Fruit fly (Drosophila melanogaster) whole organism, wandering third instar larva: ENCODE results near the gene PGAP1.

Source experiments
- Abd-B ChIP-seq: fragments of >200 bp; optimal IDR thresholded peaks from 2 replicates; lab custom pipeline; 2017; ENCODE audit warnings: missing biosample characterization, missing genetic modification characterization
- CG9705 ChIP-seq: fragments of 200-800 bp; sonication (Bioruptor generic); optimal IDR thresholded peaks from 2 replicates; lab custom pipeline; 2018; ENCODE audit warnings: missing biosample characterization, mild to moderate bottlenecking, missing genetic modification characterization
- CrebA ChIP-seq: fragments of 200-800 bp; sonication (Bioruptor generic); optimal IDR thresholded peaks from 2 replicates; lab custom pipeline; 2016; ENCODE audit warnings: missing biosample characterization, mild to moderate bottlenecking, missing genetic modification characterization, borderline replicate concordance
- Dfd ChIP-seq: fragments of >200 bp; optimal IDR thresholded peaks from 2 replicates; lab custom pipeline; 2017; ENCODE audit warnings: missing biosample characterization, missing genetic modification characterization
- Dif ChIP-seq: fragments of 200-275, 200-300 bp; sonication (Bioruptor generic); optimal IDR thresholded peaks from 2 replicates; lab custom pipeline; 2018; ENCODE audit warnings: missing biosample characterization, missing genetic modification characterization; ENCODE audit not compliant: partially characterized antibody
- GATAd ChIP-seq: sonication (Bioruptor generic); optimal IDR thresholded peaks from 2 replicates; lab custom pipeline; 2016; ENCODE audit warnings: missing biosample characterization, missing genetic modification characterization
- HLH106 ChIP-seq: fragments of 200-800 bp; optimal IDR thresholded peaks from 3 replicates; lab custom pipeline; 2019; ENCODE audit warnings: missing biosample characterization, mild to moderate bottlenecking, missing genetic modification characterization, moderate library complexity
- Hnf4 ChIP-seq: fragments of 200-800 bp; sonication (Bioruptor generic); optimal IDR thresholded peaks from 2 replicates; lab custom pipeline; 2016; ENCODE audit warnings: missing biosample characterization, mild to moderate bottlenecking, missing genetic modification characterization
- Hr83 ChIP-seq: fragments of 200-300 bp; sonication (Bioruptor generic); optimal IDR thresholded peaks from 2 replicates; lab custom pipeline; 2016; ENCODE audit warnings: missing biosample characterization, mild to moderate bottlenecking, missing genetic modification characterization, moderate library complexity; ENCODE audit not compliant: poor library complexity, severe bottlenecking
- Jra ChIP-seq: sonication (Bioruptor generic); optimal IDR thresholded peaks from 2 replicates; lab custom pipeline; 2016; ENCODE audit warnings: missing biosample characterization, missing genetic modification characterization
- Mio ChIP-seq: sonication (Bioruptor generic); optimal IDR thresholded peaks from 2 replicates; lab custom pipeline; 2016; ENCODE audit warnings: missing biosample characterization, missing genetic modification characterization
- Myc ChIP-seq: fragments of >200 bp; optimal IDR thresholded peaks from 2 replicates; lab custom pipeline; 2017
- N ChIP-seq: fragments of >200 bp; optimal IDR thresholded peaks from 2 replicates; lab custom pipeline; 2018; ENCODE audit warnings: missing biosample characterization, missing external identifiers, missing genetic modification characterization
- OdsH ChIP-seq: fragments of 200-800 bp; sonication (Bioruptor generic); optimal IDR thresholded peaks from 2 replicates; lab custom pipeline; 2016; ENCODE audit warnings: missing biosample characterization, mild to moderate bottlenecking, missing genetic modification characterization
- Rel ChIP-seq, 2 experiments: fragments of 200-800 bp; sonication (Bioruptor generic) in 1 of 2; optimal IDR thresholded peaks; 2 replicates in 1 of 2; 3 replicates in 1 of 2; lab custom pipeline; 2016 to 2019; ENCODE audit warnings: mild to moderate bottlenecking in 2 of 2, missing biosample characterization in 2 of 2, missing genetic modification characterization in 2 of 2, moderate library complexity in 1 of 2
- Sp1 ChIP-seq: fragments of 200-800 bp; sonication (Bioruptor generic); optimal IDR thresholded peaks from 3 replicates; lab custom pipeline; 2019; ENCODE audit warnings: missing biosample characterization, mild to moderate bottlenecking, missing genetic modification characterization, moderate library complexity
- br ChIP-seq: fragments of 200-800 bp; sonication (Bioruptor generic); optimal IDR thresholded peaks from 2 replicates; lab custom pipeline; 2016; ENCODE audit warnings: missing biosample characterization, missing genetic modification characterization
- brk ChIP-seq: fragments of 200-800 bp; sonication (Bioruptor generic); optimal IDR thresholded peaks from 2 replicates; lab custom pipeline; 2016; ENCODE audit warnings: missing biosample characterization, mild to moderate bottlenecking, missing genetic modification characterization
- dl ChIP-seq, 2 experiments: fragments of 175-275, 200-275 bp in 1 of 2; fragments of 200-275 bp in 1 of 2; sonication (Bioruptor generic); optimal IDR thresholded peaks; lab custom pipeline; 2018; ENCODE audit warnings: mild to moderate bottlenecking in 2 of 2, missing biosample characterization in 2 of 2, missing genetic modification characterization in 2 of 2, moderate library complexity in 2 of 2; ENCODE audit not compliant: partially characterized antibody in 2 of 2, insufficient read depth in 1 of 2
- dmrt93B ChIP-seq: fragments of 200-800 bp; sonication (Bioruptor generic); optimal IDR thresholded peaks from 2 replicates; lab custom pipeline; 2018; ENCODE audit warnings: missing biosample characterization, mild to moderate bottlenecking, missing genetic modification characterization
- dsf ChIP-seq: sonication (Bioruptor generic); optimal IDR thresholded peaks from 2 replicates; lab custom pipeline; 2016; ENCODE audit warnings: missing biosample characterization, missing genetic modification characterization, borderline replicate concordance
- ey ChIP-seq: fragments of 200-800 bp; sonication (Bioruptor generic); optimal IDR thresholded peaks from 2 replicates; lab custom pipeline; 2016; ENCODE audit warnings: missing biosample characterization, missing genetic modification characterization
- foxo ChIP-seq, 2 experiments: fragments of 200-800 bp; sonication (Bioruptor generic); optimal IDR thresholded peaks; 2 replicates in 1 of 2; 3 replicates in 1 of 2; lab custom pipeline; 2016 to 2017; ENCODE audit warnings: missing biosample characterization in 2 of 2, missing genetic modification characterization in 2 of 2
- fru ChIP-seq: fragments of 200-800 bp; sonication (Bioruptor generic); optimal IDR thresholded peaks from 3 replicates; lab custom pipeline; 2016; ENCODE audit warnings: missing biosample characterization, mild to moderate bottlenecking, missing genetic modification characterization
- h ChIP-seq: fragments of 200-800 bp; sonication (Bioruptor generic); optimal IDR thresholded peaks from 3 replicates; lab custom pipeline; 2016; ENCODE audit warnings: missing biosample characterization, mild to moderate bottlenecking, missing genetic modification characterization
- jim ChIP-seq: fragments of 175-275, 200-325 bp; sonication (Bioruptor generic); optimal IDR thresholded peaks from 2 replicates; lab custom pipeline; 2016; ENCODE audit warnings: missing biosample characterization, mild to moderate bottlenecking, missing genetic modification characterization
- lola ChIP-seq: fragments of >200 bp; optimal IDR thresholded peaks from 2 replicates; lab custom pipeline; 2017; ENCODE audit warnings: missing biosample characterization, missing genetic modification characterization
- psq ChIP-seq: fragments of 200-800 bp; sonication (Bioruptor generic); optimal IDR thresholded peaks from 3 replicates; lab custom pipeline; 2017; ENCODE audit warnings: missing biosample characterization, mild to moderate bottlenecking, missing genetic modification characterization, moderate library complexity
- rgr ChIP-seq: fragments of 200-800 bp; sonication (Bioruptor generic); optimal IDR thresholded peaks from 3 replicates; lab custom pipeline; 2016; ENCODE audit warnings: missing biosample characterization, mild to moderate bottlenecking, missing genetic modification characterization
- sage ChIP-seq: fragments of 200-800 bp; sonication (Bioruptor generic); optimal IDR thresholded peaks from 2 replicates; lab custom pipeline; 2016; ENCODE audit warnings: missing biosample characterization, mild to moderate bottlenecking, missing genetic modification characterization
- tai ChIP-seq: sonication (Bioruptor generic); optimal IDR thresholded peaks from 2 replicates; lab custom pipeline; 2016; ENCODE audit warnings: missing biosample characterization, missing genetic modification characterization
- usp ChIP-seq: fragments of >200 bp; optimal IDR thresholded peaks from 2 replicates; lab custom pipeline; 2017; ENCODE audit warnings: missing biosample characterization, missing genetic modification characterization
- woc ChIP-seq: sonication (Bioruptor generic); optimal IDR thresholded peaks from 2 replicates; lab custom pipeline; 2016; ENCODE audit warnings: missing biosample characterization, mild to moderate bottlenecking, missing genetic modification characterization

PGAP1 gene

dm6 chrX:5672243-5673051 lies 16.8 kb downstream of the PGAP1 start, which contains the start of gene RpL35:
TSS of gene RpL35 (plus strand) at chrX:5672401.
- TF ChIP-seq tai (GFP tag; lab: Kevin White, UChicago) = no peak
- TF ChIP-seq HLH106 = peak; percentile 21
- peak; percentile 47 for TF ChIP-seq CG9705 (GFP tag; lab: Kevin White, UChicago)
- peak; percentile 15 for TF ChIP-seq dmrt93B (GFP tag; lab: Kevin White, UChicago)
- TF ChIP-seq CrebA (GFP tag; lab: Kevin White, UChicago) = no peak
- TF ChIP-seq lola (GFP tag; lab: Kevin White, UChicago) = no peak
- no peak for TF ChIP-seq brk
- TF ChIP-seq Sp1 (GFP tag; lab: Kevin White, UChicago) = peak; percentile 59
- peak; percentile 45 for TF ChIP-seq Hnf4
- peak in 1 of 2 experiments; percentile 39 for TF ChIP-seq foxo (GFP tag; optimal IDR thresholded peaks at IDR 0.05; lab: Kevin White, UChicago)
- no peak for TF ChIP-seq ey (GFP tag; lab: Kevin White, UChicago)
- TF ChIP-seq br (GFP tag; lab: Kevin White, UChicago) = peak; percentile 31
- TF ChIP-seq rgr (GFP tag; lab: Kevin White, UChicago) = peak; percentile 60
- no peak for TF ChIP-seq dsf (GFP tag; lab: Kevin White, UChicago)
- TF ChIP-seq Rel (GFP tag; optimal IDR thresholded peaks at IDR 0.05; lab: Kevin White, UChicago) = no peak
- TF ChIP-seq Rel (tag; optimal IDR thresholded peaks at IDR 0.05; lab: Kevin White, UChicago) = peak; percentile 26
- peak; percentile 12 for TF ChIP-seq psq (GFP tag; lab: Kevin White, UChicago)
- TF ChIP-seq fru = peak; percentile 47
- peak; percentile 26 for TF ChIP-seq OdsH (GFP tag; lab: Kevin White, UChicago)
- TF ChIP-seq jim (GFP tag; lab: Kevin White, UChicago) = no peak
- TF ChIP-seq h (GFP tag; lab: Kevin White, UChicago) = peak; percentile 35
- peak; percentile 42 for TF ChIP-seq Myc (lab: Kevin White, UChicago)

- no peak for TF ChIP-seq brk
- no peak for TF ChIP-seq psq (GFP tag; lab: Kevin White, UChicago)
- TF ChIP-seq GATAd (GFP tag; lab: Kevin White, UChicago) = peak; percentile 25
- no peak for TF ChIP-seq CrebA (GFP tag; lab: Kevin White, UChicago)
- TF ChIP-seq jim (GFP tag; lab: Kevin White, UChicago) = no peak
- no peak for TF ChIP-seq tai (GFP tag; lab: Kevin White, UChicago)
- no peak for TF ChIP-seq Jra (GFP tag; lab: Kevin White, UChicago)
- no peak for TF ChIP-seq Mio (GFP tag; lab: Kevin White, UChicago)
- TF ChIP-seq woc (GFP tag; lab: Kevin White, UChicago) = peak; percentile 38
- TF ChIP-seq dsf (GFP tag; lab: Kevin White, UChicago) = no peak
- TF ChIP-seq ey (GFP tag; lab: Kevin White, UChicago) = peak; percentile 30
- TF ChIP-seq Myc (lab: Kevin White, UChicago) = no peak
- no peak for TF ChIP-seq usp
- TF ChIP-seq Rel (GFP tag; optimal IDR thresholded peaks at IDR 0.05; lab: Kevin White, UChicago) = no peak
- TF ChIP-seq Rel (tag; optimal IDR thresholded peaks at IDR 0.05; lab: Kevin White, UChicago) = no peak
- TF ChIP-seq br (GFP tag; lab: Kevin White, UChicago) = peak; percentile 3
- TF ChIP-seq Abd-B (GFP tag; lab: Kevin White, UChicago) = no peak
- TF ChIP-seq dl (GFP tag; optimal IDR thresholded peaks at IDR 0.05; lab: Kevin White, UChicago; ENCODE audit: insufficient read depth in 1 of 2, partially characterized antibody in 2 of 2) = no peak
- TF ChIP-seq rgr (GFP tag; lab: Kevin White, UChicago) = no peak
- TF ChIP-seq OdsH (GFP tag; lab: Kevin White, UChicago) = no peak
- TF ChIP-seq Dfd (GFP tag; lab: Kevin White, UChicago) = no peak
- TF ChIP-seq dmrt93B (GFP tag; lab: Kevin White, UChicago) = no peak
- peak; percentile 79 for TF ChIP-seq Hr83 (GFP tag; lab: Kevin White, UChicago)
- no peak for TF ChIP-seq Hnf4
- peak; percentile 23 for TF ChIP-seq HLH106
- TF ChIP-seq sage (GFP tag; lab: Kevin White, UChicago) = no peak
- TF ChIP-seq foxo (GFP tag; optimal IDR thresholded peaks at IDR 0.05; lab: Kevin White, UChicago) = peak in 1 of 2 experiments; percentile 56
- no peak for TF ChIP-seq fru
- TF ChIP-seq lola (GFP tag; lab: Kevin White, UChicago) = no peak
- TF ChIP-seq N (GFP tag; lab: Kevin White, UChicago) = no peak
- no peak for TF ChIP-seq Dif
These were observed 17.7 kb downstream of the PGAP1 start, which contains the start of gene Rab18 for dm6 chrX:5671537-5672029. TSS of gene Rab18 (minus strand) at chrX:5671812.
